Worm (Caenorhabditis elegans): ENCODE results near the gene frpr-16.

Gene frpr-16

DNA sequence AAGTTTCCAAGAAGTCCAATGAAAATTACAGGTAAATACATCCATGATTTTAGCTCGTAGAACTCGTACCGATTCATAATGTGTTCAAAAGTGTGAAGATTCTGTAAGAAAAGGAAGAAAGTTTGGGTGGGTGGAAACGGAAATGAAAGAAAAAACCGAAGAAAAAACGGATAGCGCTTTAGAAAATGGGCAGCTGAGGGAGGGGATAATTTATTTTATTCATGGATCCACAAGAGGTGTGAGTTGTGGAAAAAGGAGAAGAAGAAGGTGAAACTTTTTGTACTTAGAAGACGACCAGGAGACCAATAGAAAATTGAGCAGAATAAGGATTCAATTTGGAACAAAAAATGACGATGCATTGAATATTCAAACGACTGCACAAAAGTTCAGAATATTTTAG is at the start of gene frpr-16:
frpr-16 (minus strand) TSS at position 101 of the 400 bp plus-strand sequence.
- TF ChIP-seq C38D4.7 (GFP tag; optimal IDR thresholded peaks at IDR 0.05), result no peak
- no peak for TF ChIP-seq K09A11.1 (tag; optimal IDR thresholded peaks at IDR 0.05; ENCODE audit: insufficient read depth)
- no peak for TF ChIP-seq dve-1 (tag; optimal IDR thresholded peaks at IDR 0.05)
- TF ChIP-seq gmeb-2 (tag; optimal IDR thresholded peaks at IDR 0.05), result no peak
- TF ChIP-seq hlh-8 (tag; optimal IDR thresholded peaks at IDR 0.05), result no peak
- no peak for TF ChIP-seq unc-86 (tag; optimal IDR thresholded peaks at IDR 0.05)
- TF ChIP-seq C08G9.2 (tag; optimal IDR thresholded peaks at IDR 0.05), result no peak
- no peak for TF ChIP-seq ztf-16 (tag; optimal IDR thresholded peaks at IDR 0.05)
- TF ChIP-seq ceh-45 (GFP tag; IDR thresholded peaks at IDR 0.05), result no peak
- TF ChIP-seq ceh-9 (tag; optimal IDR thresholded peaks at IDR 0.05), result no peak
- no peak for TF ChIP-seq mec-3 (tag; optimal IDR thresholded peaks at IDR 0.05; ENCODE audit: borderline replicate concordance)
- TF ChIP-seq rnt-1 (tag; optimal IDR thresholded peaks at IDR 0.05), result no peak

DNA sequence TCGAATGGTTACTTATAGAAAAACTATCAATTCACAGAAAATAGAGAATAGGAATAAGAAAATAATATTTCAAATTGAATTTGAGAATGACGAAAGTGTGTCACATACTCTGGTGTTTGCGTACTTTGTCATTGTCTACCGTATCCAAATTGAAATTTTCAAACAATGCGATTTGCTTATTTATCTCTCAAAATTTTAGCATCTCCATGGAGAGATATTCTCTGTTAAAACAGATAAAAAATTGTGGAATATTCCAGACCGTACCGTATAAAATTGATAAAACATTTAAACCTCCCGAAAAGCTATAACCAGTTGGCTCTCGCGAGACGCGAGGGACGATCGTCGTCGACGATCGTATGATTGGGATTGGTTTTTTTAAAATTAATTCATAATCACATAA is 49.7 kb upstream of the frpr-16 start, which contains the start of gene fbf-1:
fbf-1 (minus strand) TSS at position 101 of the 400 bp plus-strand sequence.
- TF ChIP-seq hlh-6 (tag; optimal IDR thresholded peaks at IDR 0.05), result no peak
- TF ChIP-seq T23F11.4 (GFP tag; optimal IDR thresholded peaks at IDR 0.05), result no peak

- TF ChIP-seq sox-4 (tag; optimal IDR thresholded peaks at IDR 0.05) (no peak), zip-5 (tag; optimal IDR thresholded peaks at IDR 0.05) (no peak), ceh-24 (tag; optimal IDR thresholded peaks at IDR 0.05) (no peak), che-1 (tag; optimal IDR thresholded peaks at IDR 0.05) (no peak), hlh-15 (tag; optimal IDR thresholded peaks at IDR 0.05) (no peak)
Observed at ce11 chrII:6077604-6078003, 46.6 kb upstream of the frpr-16 start, which contains the start of gene H12I13.6. Gene H12I13.6, plus strand, starts transcription at chrII:6077904.

DNA sequence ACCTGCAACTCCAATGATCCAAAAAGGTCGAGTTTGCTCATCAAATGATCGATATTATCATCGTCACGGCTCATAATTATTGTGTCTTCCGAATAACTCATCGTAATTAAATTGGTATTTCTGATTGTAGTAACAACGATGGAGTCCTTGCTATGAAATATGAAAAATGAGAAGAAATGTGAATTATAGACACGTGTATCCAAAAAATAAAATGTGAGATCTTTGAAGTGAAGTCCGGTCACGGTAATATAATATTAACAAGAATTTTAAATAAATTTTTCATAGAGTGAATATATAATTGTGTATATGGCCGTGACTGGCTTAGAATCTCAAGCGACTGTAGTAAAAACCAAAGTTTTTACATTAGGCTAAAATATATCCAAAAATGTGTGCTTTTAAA is 36.1 kb upstream of the frpr-16 start, which contains the start of gene H12I13.1:
H12I13.1 (minus strand) TSS at position 101 of the 400 bp plus-strand sequence.
- TF ChIP-seq dmd-4 (tag; optimal IDR thresholded peaks at IDR 0.05; ENCODE audit: borderline replicate concordance) (no peak), ceh-45 (GFP tag; IDR thresholded peaks at IDR 0.05) (no peak), gmeb-2 (tag; optimal IDR thresholded peaks at IDR 0.05) (no peak), sox-4 (tag; optimal IDR thresholded peaks at IDR 0.05) (no peak), unc-3 (GFP tag; conservative IDR thresholded peaks at IDR 0.05) (no peak), unc-3 (tag; optimal IDR thresholded peaks at IDR 0.05) (no peak), hlh-30 (tag; optimal IDR thresholded peaks at IDR 0.05; ENCODE audit: insufficient read depth) (no peak), npax-4 (tag; optimal IDR thresholded peaks at IDR 0.05) (no peak), ceh-22 (tag; optimal IDR thresholded peaks at IDR 0.05) (no peak), pqm-1 (tag; optimal IDR thresholded peaks at IDR 0.05) (no peak), tbx-2 (tag; optimal IDR thresholded peaks at IDR 0.05) (no peak), pros-1 (tag; optimal IDR thresholded peaks at IDR 0.05) (no peak)

ce11 chrII:6061495-6061894 is 30.5 kb upstream of the frpr-16 start:
- peak; percentile 32 for TF ChIP-seq pqm-1 (tag; optimal IDR thresholded peaks at IDR 0.05)
- peak; percentile 10 for TF ChIP-seq ceh-18 (tag; optimal IDR thresholded peaks at IDR 0.05)
- TF ChIP-seq dve-1 (tag; optimal IDR thresholded peaks at IDR 0.05), result no peak
- peak; percentile 93 for TF ChIP-seq hlh-8 (tag; optimal IDR thresholded peaks at IDR 0.05)
- TF ChIP-seq ahr-1 (tag; optimal IDR thresholded peaks at IDR 0.05), result peak; percentile 30
- TF ChIP-seq syd-9 (tag; optimal IDR thresholded peaks at IDR 0.05), result no peak
- TF ChIP-seq mec-3 (tag; optimal IDR thresholded peaks at IDR 0.05; ENCODE audit: borderline replicate concordance), result peak; percentile 73
- TF ChIP-seq F13H6.1 (tag; optimal IDR thresholded peaks at IDR 0.05), result peak; percentile 24
- TF ChIP-seq ceh-48 (tag; optimal IDR thresholded peaks at IDR 0.05), result no peak
- peak; percentile 52 for TF ChIP-seq elt-2 (tag; optimal IDR thresholded peaks at IDR 0.05)
- TF ChIP-seq rnt-1 (tag; optimal IDR thresholded peaks at IDR 0.05), result peak; percentile 56
- peak; percentile 63 for TF ChIP-seq fax-1 (tag; optimal IDR thresholded peaks at IDR 0.05)
- TF ChIP-seq ceh-31 (tag; optimal IDR thresholded peaks at IDR 0.05), result peak; percentile 92
- TF ChIP-seq sox-2 (GFP tag; IDR thresholded peaks at IDR 0.05), result no peak
- TF ChIP-seq unc-42 (tag; optimal IDR thresholded peaks at IDR 0.05), result peak; percentile 70
- peak; percentile 38 for TF ChIP-seq lim-6 (tag; optimal IDR thresholded peaks at IDR 0.05)
- peak; percentile 95 for TF ChIP-seq tbx-7 (tag; optimal IDR thresholded peaks at IDR 0.05)
- TF ChIP-seq hlh-13 (GFP tag; optimal IDR thresholded peaks at IDR 0.05), result no peak
- peak; percentile 43 for TF ChIP-seq ceh-34 (tag; optimal IDR thresholded peaks at IDR 0.05)
- TF ChIP-seq pag-3 (tag; optimal IDR thresholded peaks at IDR 0.05; ENCODE audit: borderline replicate concordance), result no peak
- TF ChIP-seq nhr-11 (tag; optimal IDR thresholded peaks at IDR 0.05), result no peak
- TF ChIP-seq sdc-2 (tag; optimal IDR thresholded peaks at IDR 0.05), result peak; percentile 23
- peak; percentile 60 for TF ChIP-seq ceh-14 (tag; optimal IDR thresholded peaks at IDR 0.05)

All from whole organism, late embryonic.